Worm (Caenorhabditis elegans): ENCODE data around the gene rpt-4.

DNA sequence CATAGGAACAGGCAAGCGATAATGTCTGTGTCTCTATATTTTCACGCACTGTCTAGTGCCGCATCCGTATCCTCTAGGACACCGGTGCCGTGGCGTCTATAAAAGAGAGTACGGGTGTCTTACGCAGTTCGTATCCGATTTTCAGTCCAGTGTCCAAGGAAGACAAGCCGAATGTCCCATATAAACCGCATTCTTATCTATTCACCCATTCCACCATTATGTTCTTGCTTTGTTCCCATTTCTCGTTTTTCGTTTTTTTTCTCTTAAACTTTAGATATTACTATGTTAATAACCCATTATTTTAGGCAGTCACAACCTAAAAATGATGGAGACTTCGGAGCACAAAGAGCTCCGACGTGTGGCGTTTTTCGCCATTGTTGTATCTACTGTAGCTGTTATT, 23.0 kb downstream of the rpt-4 start, which contains the start of gene sqt-2:
- no peak for TF ChIP-seq dao-5 (tag; optimal IDR thresholded peaks at IDR 0.05)
- no peak for TF ChIP-seq him-1 (tag; optimal IDR thresholded peaks at IDR 0.05)
